Worm (Caenorhabditis elegans): ENCODE data around the gene fib-1.
"Not testable (repeated sequence)": the region's sequence is repeated elsewhere in the genome, so short reads cannot be mapped to it uniquely, and the experiment has no call there.

fib-1 gene

DNA sequence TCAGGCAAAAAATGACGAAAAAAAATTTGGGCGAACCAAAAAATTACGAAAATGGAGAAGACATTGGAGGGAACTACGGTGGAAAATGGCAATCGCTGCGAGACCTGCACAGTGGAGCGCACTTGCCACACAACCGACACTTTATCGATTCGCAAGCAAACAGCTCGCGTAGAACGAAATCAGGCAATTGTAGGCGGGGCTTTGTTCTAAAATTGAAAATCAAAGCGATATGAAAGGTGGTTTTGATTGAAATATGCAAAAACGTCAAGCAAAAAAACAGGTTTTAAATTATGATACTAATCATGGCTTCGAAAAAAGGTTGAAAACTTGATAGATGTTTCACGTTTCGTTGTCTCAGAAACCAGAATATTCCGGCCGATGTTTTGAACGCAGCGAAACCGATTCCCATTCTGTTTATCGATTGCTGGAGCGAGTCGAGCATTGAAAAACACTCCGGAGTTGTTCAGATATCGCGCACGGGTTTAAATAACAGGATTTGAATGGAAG, at the start of gene fib-1, which contains the start of gene mut-15:
fib-1 (minus strand) TSS at position 40 of the 507 bp plus-strand sequence.
mut-15 (plus strand) TSS at position 360 of the 507 bp plus-strand sequence.
- peak; percentile 60 for TF ChIP-seq ets-7 (tag; optimal IDR thresholded peaks at IDR 0.05)
- TF ChIP-seq hnd-1 (tag; optimal IDR thresholded peaks at IDR 0.05) = no peak
- TF ChIP-seq ceh-36 (tag; optimal IDR thresholded peaks at IDR 0.05) = no peak
- TF ChIP-seq hmg-4 (GFP tag; optimal IDR thresholded peaks at IDR 0.05) = peak; percentile 48
- TF ChIP-seq B0310.2 (tag; optimal IDR thresholded peaks at IDR 0.05) = peak; percentile 24
- TF ChIP-seq pes-1 (GFP tag; IDR thresholded peaks at IDR 0.05) = no peak; the same call in 1 of the 2 replicates
- peak; percentile 86 for TF ChIP-seq F13C5.2 (tag; optimal IDR thresholded peaks at IDR 0.05)
- peak; percentile 41 for TF ChIP-seq ceh-13 (GFP tag; optimal IDR thresholded peaks at IDR 0.05)
- no peak for TF ChIP-seq sea-1 (GFP tag; conservative IDR thresholded peaks at IDR 0.05)
- TF ChIP-seq flt-1 (GFP tag; IDR thresholded peaks at IDR 0.05) = no peak
- no peak for TF ChIP-seq aly-1 (tag; optimal IDR thresholded peaks at IDR 0.05)
- TF ChIP-seq tbx-11 (GFP tag; IDR thresholded peaks at IDR 0.05) = no peak
- no peak for TF ChIP-seq ama-1 (optimal IDR thresholded peaks at IDR 0.05)
- no peak for TF ChIP-seq scrt-1 (GFP tag; IDR thresholded peaks at IDR 0.05)
- TF ChIP-seq tbx-37 (GFP tag; conservative IDR thresholded peaks at IDR 0.05) = no peak; the same call in 1 of the 2 replicates
- no peak for TF ChIP-seq hmbx-1 (tag; optimal IDR thresholded peaks at IDR 0.05)

DNA sequence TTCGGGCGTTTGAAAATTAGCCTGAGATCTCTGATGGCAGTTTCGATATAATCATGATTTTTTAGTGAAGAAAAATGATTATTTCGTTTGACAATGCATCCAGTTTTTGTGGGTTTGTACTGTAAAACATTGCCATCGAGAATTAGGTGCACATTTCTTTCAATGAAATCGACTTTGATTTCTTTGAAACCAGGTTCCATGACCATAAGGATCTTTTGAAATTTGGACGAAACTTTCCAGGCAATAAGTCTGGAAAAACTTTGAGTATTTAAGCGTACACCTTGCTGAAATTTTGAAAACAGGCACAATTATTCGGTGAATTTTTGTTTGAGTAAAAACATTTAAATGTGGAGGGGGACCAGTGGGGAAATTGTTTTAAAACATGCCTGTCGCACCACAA, 49.7 kb upstream of the fib-1 start:
- TF ChIP-seq pes-1 (GFP tag; IDR thresholded peaks at IDR 0.05) (no peak), hmbx-1 (tag; optimal IDR thresholded peaks at IDR 0.05) (no peak), tbx-37 (GFP tag; conservative IDR thresholded peaks at IDR 0.05) (no peak), tbx-11 (GFP tag; IDR thresholded peaks at IDR 0.05) (no peak), scrt-1 (GFP tag; IDR thresholded peaks at IDR 0.05) (no peak), sea-1 (GFP tag; conservative IDR thresholded peaks at IDR 0.05) (no peak), hmg-4 (GFP tag; optimal IDR thresholded peaks at IDR 0.05) (no peak), B0310.2 (tag; optimal IDR thresholded peaks at IDR 0.05) (no peak), F13C5.2 (tag; optimal IDR thresholded peaks at IDR 0.05) (no peak), aly-1 (tag; optimal IDR thresholded peaks at IDR 0.05) (no peak), ceh-13 (GFP tag; optimal IDR thresholded peaks at IDR 0.05) (no peak), ceh-36 (tag; optimal IDR thresholded peaks at IDR 0.05) (no peak), ama-1 (optimal IDR thresholded peaks at IDR 0.05) (no peak), ets-7 (tag; optimal IDR thresholded peaks at IDR 0.05) (no peak), tra-4 (tag; optimal IDR thresholded peaks at IDR 0.05) (no peak), flt-1 (GFP tag; IDR thresholded peaks at IDR 0.05) (no peak), hnd-1 (tag; optimal IDR thresholded peaks at IDR 0.05) (no peak)

DNA sequence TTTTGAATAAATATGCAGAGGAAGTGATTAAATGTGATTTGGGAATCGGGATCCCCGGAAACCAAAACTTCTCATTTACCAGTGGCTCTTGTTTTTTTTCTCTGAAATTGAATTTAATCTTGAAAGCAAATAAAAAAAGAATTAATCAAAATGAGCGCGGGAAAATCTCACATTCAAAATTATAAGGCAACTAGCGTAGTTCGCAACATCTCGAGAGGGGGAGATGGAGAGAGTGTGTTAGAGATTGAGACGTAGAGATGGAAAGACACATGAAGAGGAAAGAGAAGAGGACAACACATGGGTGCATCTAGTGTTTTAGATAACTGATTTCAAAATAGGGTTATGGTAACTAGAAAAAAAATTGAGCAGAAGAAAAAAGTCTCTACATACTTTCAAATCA, 46.1 kb upstream of the fib-1 start, which contains the start of gene sdc-3:
sdc-3 (minus strand) TSS at position 101 of the 400 bp plus-strand sequence.
- TF ChIP-seq sea-1 (GFP tag; conservative IDR thresholded peaks at IDR 0.05) = no peak
- TF ChIP-seq tbx-37 (GFP tag; conservative IDR thresholded peaks at IDR 0.05) = no peak
- TF ChIP-seq pes-1 (GFP tag; IDR thresholded peaks at IDR 0.05) = no peak
- TF ChIP-seq tbx-11 (GFP tag; IDR thresholded peaks at IDR 0.05) = no peak
- no peak for TF ChIP-seq hmg-4 (GFP tag; optimal IDR thresholded peaks at IDR 0.05)
- TF ChIP-seq ceh-13 (GFP tag; optimal IDR thresholded peaks at IDR 0.05) = no peak
- TF ChIP-seq ama-1 (optimal IDR thresholded peaks at IDR 0.05) = no peak
- no peak for TF ChIP-seq tra-4 (tag; optimal IDR thresholded peaks at IDR 0.05)
- no peak for TF ChIP-seq B0310.2 (tag; optimal IDR thresholded peaks at IDR 0.05)
- no peak for TF ChIP-seq flt-1 (GFP tag; IDR thresholded peaks at IDR 0.05)
- TF ChIP-seq scrt-1 (GFP tag; IDR thresholded peaks at IDR 0.05) = no peak
- no peak for TF ChIP-seq hmbx-1 (tag; optimal IDR thresholded peaks at IDR 0.05)
- no peak for TF ChIP-seq aly-1 (tag; optimal IDR thresholded peaks at IDR 0.05)
- TF ChIP-seq ceh-36 (tag; optimal IDR thresholded peaks at IDR 0.05) = no peak
- no peak for TF ChIP-seq ets-7 (tag; optimal IDR thresholded peaks at IDR 0.05)
- no peak for TF ChIP-seq F13C5.2 (tag; optimal IDR thresholded peaks at IDR 0.05)
- no peak for TF ChIP-seq hnd-1 (tag; optimal IDR thresholded peaks at IDR 0.05)

DNA sequence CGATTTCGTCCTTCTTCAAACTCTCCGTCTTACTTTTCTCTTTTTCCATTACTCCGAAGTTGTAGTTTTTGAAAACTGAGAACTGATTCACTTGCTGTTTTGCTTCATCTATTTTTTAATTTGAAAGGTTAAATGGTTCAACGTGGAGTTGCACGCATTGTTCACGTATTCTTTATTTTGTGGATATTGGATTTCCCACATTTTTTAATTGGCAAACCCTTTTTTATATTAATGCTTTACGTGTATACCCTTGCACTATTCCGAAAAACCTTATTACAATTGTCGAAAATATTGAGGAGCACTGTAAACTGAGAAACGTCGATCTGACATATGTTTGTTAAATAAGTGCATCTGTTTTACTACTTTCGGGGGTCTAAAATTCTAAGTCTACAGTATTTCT, 34.7 kb upstream of the fib-1 start, which contains the start of gene melo-3:
melo-3 (minus strand) TSS at position 101 of the 400 bp plus-strand sequence.
- not testable (repeated sequence) for TF ChIP-seq hnd-1 (tag; optimal IDR thresholded peaks at IDR 0.05); sea-1 (GFP tag; conservative IDR thresholded peaks at IDR 0.05); flt-1 (GFP tag; IDR thresholded peaks at IDR 0.05)

DNA sequence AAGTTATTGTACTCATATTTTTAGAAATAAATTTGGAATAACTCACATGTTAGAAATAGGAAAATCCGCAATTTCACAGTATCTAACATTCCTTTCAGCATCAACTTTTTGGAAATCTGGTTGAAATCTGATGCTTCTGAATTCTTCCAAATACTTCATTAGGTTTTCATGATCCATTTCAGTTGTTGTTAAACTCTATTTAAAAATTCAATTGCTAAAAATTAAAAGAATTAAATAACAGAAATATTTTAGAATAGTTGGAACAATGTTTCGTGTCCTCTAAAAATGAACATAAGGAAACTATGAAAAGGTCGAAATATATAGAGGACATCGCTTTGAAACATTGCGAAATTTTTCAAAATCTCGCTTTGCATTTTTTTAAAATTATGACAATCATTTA, 29.4 kb upstream of the fib-1 start, which contains the start of gene cng-1:
cng-1 (minus strand) TSS at position 101 of the 400 bp plus-strand sequence.
- TF ChIP-seq tbx-11 (GFP tag; IDR thresholded peaks at IDR 0.05); hnd-1 (tag; optimal IDR thresholded peaks at IDR 0.05); ama-1 (optimal IDR thresholded peaks at IDR 0.05): not testable (repeated sequence)

DNA sequence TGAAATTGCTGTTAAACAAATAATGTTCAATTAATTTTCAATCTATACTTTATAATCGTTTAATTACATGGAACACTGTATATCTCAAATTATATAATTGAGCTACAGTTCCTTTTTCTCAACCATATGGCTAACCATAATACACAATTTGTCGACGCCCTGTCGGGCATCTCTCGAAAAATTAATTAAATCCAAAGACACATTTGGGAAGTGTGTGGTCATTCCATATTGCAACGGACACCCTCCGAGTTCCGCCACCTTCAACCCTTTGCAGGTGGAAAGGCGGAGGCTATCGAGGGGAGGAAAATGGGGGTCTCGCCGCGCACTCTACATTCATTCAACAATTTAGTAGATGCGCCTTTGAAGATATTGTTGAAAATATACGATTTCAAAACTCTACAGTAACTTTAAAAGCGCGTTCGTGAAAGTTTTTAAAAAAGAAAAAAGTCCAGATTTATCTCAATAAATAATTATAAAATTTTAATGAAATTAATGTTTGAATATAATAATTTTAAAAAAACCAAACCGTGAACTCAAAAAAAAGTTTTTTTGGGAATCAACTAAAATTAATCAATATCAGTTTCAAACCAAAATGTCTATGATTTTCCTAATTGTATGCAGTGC, 27.0 kb upstream of the fib-1 start, which contains the start of gene F14H8.8:
F14H8.8 (plus strand) TSS at position 574 of the 624 bp plus-strand sequence.
- TF ChIP-seq tra-4 (tag; optimal IDR thresholded peaks at IDR 0.05) (no peak), hmg-4 (GFP tag; optimal IDR thresholded peaks at IDR 0.05) (peak; percentile 12), F13C5.2 (tag; optimal IDR thresholded peaks at IDR 0.05) (no peak), ama-1 (optimal IDR thresholded peaks at IDR 0.05) (no peak), ceh-36 (tag; optimal IDR thresholded peaks at IDR 0.05) (peak; percentile 2), ceh-13 (GFP tag; optimal IDR thresholded peaks at IDR 0.05) (no peak)

DNA sequence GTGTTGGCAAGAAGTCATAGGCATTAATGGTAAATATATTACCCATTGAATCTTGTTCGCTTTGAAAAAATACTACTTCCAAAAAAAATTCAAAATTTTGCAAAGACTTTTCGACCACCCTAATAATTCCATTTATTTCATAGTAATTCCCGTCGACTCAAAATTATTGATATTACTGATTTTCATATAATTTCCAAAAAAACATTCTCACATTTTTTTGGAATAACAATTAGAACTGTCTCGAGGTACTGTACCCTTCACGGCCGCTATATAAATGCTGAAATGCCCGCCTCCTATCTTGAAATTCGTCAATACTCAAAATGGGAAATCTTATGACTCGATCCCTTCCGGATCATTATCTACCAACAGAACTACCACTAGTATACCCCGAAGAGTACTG, 21.5 kb upstream of the fib-1 start, which contains the start of gene F14H8.4:
F14H8.4 (plus strand) TSS at position 301 of the 400 bp plus-strand sequence.
- TF ChIP-seq pes-1 (GFP tag; IDR thresholded peaks at IDR 0.05) (no peak), F13C5.2 (tag; optimal IDR thresholded peaks at IDR 0.05) (no peak), aly-1 (tag; optimal IDR thresholded peaks at IDR 0.05) (no peak), ceh-36 (tag; optimal IDR thresholded peaks at IDR 0.05) (no peak), flt-1 (GFP tag; IDR thresholded peaks at IDR 0.05) (no peak), tbx-37 (GFP tag; conservative IDR thresholded peaks at IDR 0.05) (no peak), tra-4 (tag; optimal IDR thresholded peaks at IDR 0.05) (no peak), ets-7 (tag; optimal IDR thresholded peaks at IDR 0.05) (no peak), scrt-1 (GFP tag; IDR thresholded peaks at IDR 0.05) (no peak), ama-1 (optimal IDR thresholded peaks at IDR 0.05) (no peak), hmg-4 (GFP tag; optimal IDR thresholded peaks at IDR 0.05) (no peak), sea-1 (GFP tag; conservative IDR thresholded peaks at IDR 0.05) (no peak), hmbx-1 (tag; optimal IDR thresholded peaks at IDR 0.05) (no peak), ceh-13 (GFP tag; optimal IDR thresholded peaks at IDR 0.05) (no peak)

Measured in whole organism, early embryonic.